Worm (Caenorhabditis elegans): Measurements from ENCODE around the gene Y25C1A.14.
"Not testable (repeated sequence)": the region's sequence is repeated elsewhere in the genome, so short reads cannot be mapped to it uniquely, and the experiment has no call there.

The Y25C1A.14 gene

ce11 chrII:3096857-3097256, at the start of gene Y25C1A.14:
TSS of gene Y25C1A.14 (minus strand) at chrII:3096957.
- no peak for TF ChIP-seq hnd-1 (tag; optimal IDR thresholded peaks at IDR 0.05)
- no peak for TF ChIP-seq ceh-13 (GFP tag; optimal IDR thresholded peaks at IDR 0.05)
- no peak for TF ChIP-seq tbx-37 (GFP tag; conservative IDR thresholded peaks at IDR 0.05)
- no peak for TF ChIP-seq ceh-36 (tag; optimal IDR thresholded peaks at IDR 0.05)
- TF ChIP-seq ets-7 (tag; optimal IDR thresholded peaks at IDR 0.05) = no peak

- TF ChIP-seq hmg-4 (GFP tag; optimal IDR thresholded peaks at IDR 0.05) = no peak
- TF ChIP-seq tra-4 (tag; optimal IDR thresholded peaks at IDR 0.05) = no peak
- TF ChIP-seq ceh-36 (tag; optimal IDR thresholded peaks at IDR 0.05) = no peak
- TF ChIP-seq pes-1 (GFP tag; IDR thresholded peaks at IDR 0.05) = no peak
- TF ChIP-seq ceh-13 (GFP tag; optimal IDR thresholded peaks at IDR 0.05) = no peak
- TF ChIP-seq hnd-1 (tag; optimal IDR thresholded peaks at IDR 0.05) = no peak
- TF ChIP-seq hmbx-1 (tag; optimal IDR thresholded peaks at IDR 0.05) = no peak
- TF ChIP-seq B0310.2 (tag; optimal IDR thresholded peaks at IDR 0.05) = no peak
- no peak for TF ChIP-seq F13C5.2 (tag; optimal IDR thresholded peaks at IDR 0.05)
Observed at ce11 chrII:3145842-3146241, 49.1 kb upstream of the Y25C1A.14 start, which contains the start of gene T10D4.15. TSS of gene T10D4.15 (plus strand) at chrII:3146142.

- TF ChIP-seq aly-1 (tag; optimal IDR thresholded peaks at IDR 0.05); sea-1 (GFP tag; conservative IDR thresholded peaks at IDR 0.05); tra-4 (tag; optimal IDR thresholded peaks at IDR 0.05): not testable (repeated sequence)
Observed at ce11 chrII:3144552-3144951, 47.8 kb upstream of the Y25C1A.14 start, which contains the start of gene sri-43. TSS of gene sri-43 (minus strand) at chrII:3144652.

- TF ChIP-seq tbx-11, pes-1, scrt-1 (GFP tag; IDR thresholded peaks at IDR 0.05): not testable (repeated sequence)
Observed at ce11 chrII:3142855-3143254, 46.1 kb upstream of the Y25C1A.14 start, which contains the start of gene sri-42. TSS of gene sri-42 (minus strand) at chrII:3142955.

ce11 chrII:3137804-3138203, 41.0 kb upstream of the Y25C1A.14 start, which contains the start of gene sri-54:
TSS of gene sri-54 (minus strand) at chrII:3137904.
- no peak for TF ChIP-seq flt-1 (GFP tag; IDR thresholded peaks at IDR 0.05)
- TF ChIP-seq tbx-11 (GFP tag; IDR thresholded peaks at IDR 0.05) = no peak
- TF ChIP-seq hnd-1 (tag; optimal IDR thresholded peaks at IDR 0.05) = no peak
- no peak for TF ChIP-seq pes-1 (GFP tag; IDR thresholded peaks at IDR 0.05)
- no peak for TF ChIP-seq ets-7 (tag; optimal IDR thresholded peaks at IDR 0.05)
- TF ChIP-seq tbx-37 (GFP tag; conservative IDR thresholded peaks at IDR 0.05) = no peak
- TF ChIP-seq ama-1 (optimal IDR thresholded peaks at IDR 0.05) = no peak
- TF ChIP-seq aly-1 (tag; optimal IDR thresholded peaks at IDR 0.05) = no peak
- no peak for TF ChIP-seq ceh-13 (GFP tag; optimal IDR thresholded peaks at IDR 0.05)
- no peak for TF ChIP-seq F13C5.2 (tag; optimal IDR thresholded peaks at IDR 0.05)
- no peak for TF ChIP-seq tra-4 (tag; optimal IDR thresholded peaks at IDR 0.05)
- TF ChIP-seq hmg-4 (GFP tag; optimal IDR thresholded peaks at IDR 0.05) = no peak
- TF ChIP-seq hmbx-1 (tag; optimal IDR thresholded peaks at IDR 0.05) = no peak
- TF ChIP-seq B0310.2 (tag; optimal IDR thresholded peaks at IDR 0.05) = no peak
- TF ChIP-seq sea-1 (GFP tag; conservative IDR thresholded peaks at IDR 0.05) = no peak
- no peak for TF ChIP-seq scrt-1 (GFP tag; IDR thresholded peaks at IDR 0.05)

- no peak for TF ChIP-seq tra-4 (tag; optimal IDR thresholded peaks at IDR 0.05)
- no peak for TF ChIP-seq pes-1 (GFP tag; IDR thresholded peaks at IDR 0.05)
- TF ChIP-seq ceh-36 (tag; optimal IDR thresholded peaks at IDR 0.05) = peak; percentile 63
Observed at ce11 chrII:3135293-3135692, 38.5 kb upstream of the Y25C1A.14 start.

- TF ChIP-seq pes-1 (GFP tag; IDR thresholded peaks at IDR 0.05) (no peak), sea-1 (GFP tag; conservative IDR thresholded peaks at IDR 0.05) (no peak), B0310.2 (tag; optimal IDR thresholded peaks at IDR 0.05) (no peak), flt-1 (GFP tag; IDR thresholded peaks at IDR 0.05) (no peak), scrt-1 (GFP tag; IDR thresholded peaks at IDR 0.05) (no peak), tra-4 (tag; optimal IDR thresholded peaks at IDR 0.05) (no peak)
Observed at ce11 chrII:3129007-3129406, 32.2 kb upstream of the Y25C1A.14 start, which contains the start of gene chil-24. TSS of gene chil-24 (plus strand) at chrII:3129162.

- 0 out of 2 replicates have a peak, but pooled peaks have one; percentile 32 for TF ChIP-seq pes-1 (GFP tag; IDR thresholded peaks at IDR 0.05)
Observed at ce11 chrII:3126741-3127140, 30.0 kb upstream of the Y25C1A.14 start, which contains the start of gene ins-31. TSS of gene ins-31 (plus strand) at chrII:3127041.

ce11 chrII:3126341-3126740, 29.6 kb upstream of the Y25C1A.14 start, which contains the start of gene ins-19:
TSS of gene ins-19 (minus strand) at chrII:3126441.
- TF ChIP-seq flt-1 (GFP tag; IDR thresholded peaks at IDR 0.05) (no peak), aly-1 (tag; optimal IDR thresholded peaks at IDR 0.05) (no peak), ama-1 (optimal IDR thresholded peaks at IDR 0.05) (no peak), B0310.2 (tag; optimal IDR thresholded peaks at IDR 0.05) (no peak), sea-1 (GFP tag; conservative IDR thresholded peaks at IDR 0.05) (no peak), F13C5.2 (tag; optimal IDR thresholded peaks at IDR 0.05) (no peak), tbx-11 (GFP tag; IDR thresholded peaks at IDR 0.05) (no peak), hmg-4 (GFP tag; optimal IDR thresholded peaks at IDR 0.05) (no peak), hnd-1 (tag; optimal IDR thresholded peaks at IDR 0.05) (no peak), scrt-1 (GFP tag; IDR thresholded peaks at IDR 0.05) (no peak), tra-4 (tag; optimal IDR thresholded peaks at IDR 0.05) (no peak), ets-7 (tag; optimal IDR thresholded peaks at IDR 0.05) (no peak), ceh-36 (tag; optimal IDR thresholded peaks at IDR 0.05) (no peak), tbx-37 (GFP tag; conservative IDR thresholded peaks at IDR 0.05) (no peak), ceh-13 (GFP tag; optimal IDR thresholded peaks at IDR 0.05) (no peak), pes-1 (GFP tag; IDR thresholded peaks at IDR 0.05) (no peak), hmbx-1 (tag; optimal IDR thresholded peaks at IDR 0.05) (no peak)
